Worm (Caenorhabditis elegans) whole organism, young adult: ENCODE data around the gene col-91.
A peak's percentile ranks its signal among the peaks of the same experiment; 100 is the strongest.

Experiments
- B0035.1 ChIP-seq: sonication (generic microtip); optimal IDR thresholded peaks from 2 replicates; lab custom pipeline; 2016; ENCODE audit warnings: missing genetic modification characterization, mild to moderate bottlenecking, missing compliant biosample characterization, missing genotype, missing genetic modification reagents
- B0261.1 ChIP-seq: sonication (generic microtip); optimal IDR thresholded peaks from 2 replicates; lab custom pipeline; 2016; ENCODE audit warnings: mild to moderate bottlenecking, missing genetic modification characterization, moderate library complexity, missing compliant biosample characterization
- C17E4.6 ChIP-seq: fragments of 200-800 bp; sonication (Bioruptor generic); IDR thresholded peaks from 2 replicates; pipeline ENCODE4 v1.3.6; 2022; ENCODE audit warnings: missing genetic modification reagents, missing genetic modification characterization, missing compliant biosample characterization
- D2030.7 ChIP-seq: fragments of 200-800 bp; sonication (Bioruptor generic); IDR thresholded peaks from 2 replicates; pipeline ENCODE4 v1.3.6; 2022; ENCODE audit warnings: missing genetic modification reagents, missing genetic modification characterization, missing compliant biosample characterization
- F10E7.11 ChIP-seq: sonication (generic microtip); optimal IDR thresholded peaks from 2 replicates; lab custom pipeline; 2017; ENCODE audit warnings: mild to moderate bottlenecking, missing genetic modification characterization, moderate library complexity, missing compliant biosample characterization
- F23B12.7 ChIP-seq: sonication (generic microtip); optimal IDR thresholded peaks from 2 replicates; lab custom pipeline; 2017; ENCODE audit warnings: missing genetic modification characterization, mild to moderate bottlenecking, missing compliant biosample characterization, antibody characterized with exemption, moderate library complexity; ENCODE audit not compliant: insufficient read depth
- F33H1.4 ChIP-seq: fragments of 200-800 bp; sonication (Bioruptor generic); IDR thresholded peaks from 2 replicates; pipeline ENCODE4 v1.3.6; 2022; ENCODE audit warnings: missing genetic modification reagents, missing genetic modification characterization, missing compliant biosample characterization
- F39B2.1 ChIP-seq: fragments of 200-800 bp; sonication (Bioruptor generic); IDR thresholded peaks from 2 replicates; pipeline ENCODE4 v1.3.6; 2022; ENCODE audit warnings: missing genetic modification reagents, missing genetic modification characterization, missing compliant biosample characterization
- K11D2.4 ChIP-seq: fragments of 200-800 bp; sonication (Bioruptor generic); IDR thresholded peaks from 2 replicates; pipeline ENCODE4 v1.3.6; 2022; ENCODE audit warnings: missing genetic modification reagents, missing genetic modification characterization, missing compliant biosample characterization
- Y67H2A.10 ChIP-seq: fragments of 200-800 bp; sonication (Bioruptor generic); conservative IDR thresholded peaks from 2 replicates; pipeline ENCODE4 v1.3.6; 2022; ENCODE audit warnings: missing genetic modification reagents, missing genetic modification characterization, missing compliant biosample characterization
- akir-1 ChIP-seq: fragments of 200-800 bp; sonication (Bioruptor generic); optimal IDR thresholded peaks from 2 replicates; lab custom pipeline; 2018; ENCODE audit warnings: mild to moderate bottlenecking, missing genetic modification characterization, moderate library complexity, missing compliant biosample characterization
- ama-1 ChIP-seq, 3 experiments: fragments of 150-350 bp in 1 of 3; sonication (generic microtip) in 2 of 3; optimal IDR thresholded peaks; 2 replicates each; lab custom pipeline; 2014 to 2018; ENCODE audit warnings: missing biosample characterization in 2 of 3, missing genetic modification characterization in 2 of 3, missing genetic modification reagents in 2 of 3
- atf-7 ChIP-seq: sonication (generic microtip); optimal IDR thresholded peaks from 2 replicates; lab custom pipeline; 2017; ENCODE audit warnings: mild to moderate bottlenecking, missing genetic modification characterization, missing compliant biosample characterization
- attf-3 ChIP-seq: fragments of 200-800 bp; sonication (Bioruptor generic); conservative IDR thresholded peaks from 2 replicates; pipeline ENCODE4 v1.3.6; 2022; ENCODE audit warnings: missing genetic modification reagents, missing genetic modification characterization, missing compliant biosample characterization
- ccch-3 ChIP-seq: fragments of 200-800 bp; sonication (Bioruptor generic); optimal IDR thresholded peaks from 2 replicates; lab custom pipeline; 2018; ENCODE audit warnings: mild to moderate bottlenecking, missing genetic modification characterization, missing compliant biosample characterization
- cebp-1 ChIP-seq, 2 experiments: fragments of 200-800 bp in 1 of 2; sonication (Bioruptor generic) in 1 of 2; sonication (generic microtip) in 1 of 2; IDR thresholded peaks in 1 of 2; optimal IDR thresholded peaks in 1 of 2; 2 replicates each; pipeline versions ENCODE4 v1.3.6 to Lab custom; 2017 to 2022; ENCODE audit warnings: missing compliant biosample characterization in 2 of 2, missing genetic modification characterization in 2 of 2, mild to moderate bottlenecking in 1 of 2, missing genetic modification reagents in 1 of 2, moderate library complexity in 1 of 2
- ceh-91 ChIP-seq: fragments of 200-800 bp; sonication (Bioruptor generic); IDR thresholded peaks from 2 replicates; pipeline ENCODE4 v1.3.6; 2022; ENCODE audit warnings: missing genetic modification reagents, missing genetic modification characterization, missing compliant biosample characterization
- chd-7 ChIP-seq: sonication (generic microtip); optimal IDR thresholded peaks from 2 replicates; lab custom pipeline; 2016; ENCODE audit warnings: mild to moderate bottlenecking, missing genetic modification characterization, moderate library complexity, missing compliant biosample characterization
- dox-1 ChIP-seq: fragments of 200-800 bp; sonication (Bioruptor generic); IDR thresholded peaks from 2 replicates; pipeline ENCODE4 v1.3.6; 2022; ENCODE audit warnings: missing genetic modification reagents, missing genetic modification characterization, missing compliant biosample characterization
- egl-44 ChIP-seq: fragments of 200-800 bp; sonication (Bioruptor generic); IDR thresholded peaks from 2 replicates; pipeline ENCODE4 v1.3.6; 2022; ENCODE audit warnings: missing genetic modification reagents, missing genetic modification characterization, missing compliant biosample characterization
- egrh-3 ChIP-seq: fragments of 200-800 bp; sonication (Bioruptor generic); IDR thresholded peaks from 2 replicates; pipeline ENCODE4 v1.3.6; 2022; ENCODE audit warnings: missing genetic modification reagents, missing genetic modification characterization, missing compliant biosample characterization
- ekl-4 ChIP-seq: fragments of 200-800 bp; sonication (Bioruptor generic); IDR thresholded peaks from 2 replicates; pipeline ENCODE4 v1.3.6; 2022; ENCODE audit warnings: missing genetic modification reagents, missing genetic modification characterization, missing compliant biosample characterization
- ets-4 ChIP-seq: fragments of 200-800 bp; sonication (Bioruptor generic); optimal IDR thresholded peaks from 2 replicates; lab custom pipeline; 2018; ENCODE audit warnings: mild to moderate bottlenecking, missing genetic modification characterization, missing compliant biosample characterization
- fkh-3 ChIP-seq: sonication (generic microtip); optimal IDR thresholded peaks from 2 replicates; lab custom pipeline; 2016; ENCODE audit warnings: mild to moderate bottlenecking, missing genetic modification characterization, missing compliant biosample characterization
- gei-17 ChIP-seq: fragments of 200-800 bp; sonication (Bioruptor generic); optimal IDR thresholded peaks from 2 replicates; lab custom pipeline; 2018; ENCODE audit warnings: mild to moderate bottlenecking, missing genetic modification characterization, missing compliant biosample characterization
- hlh-12 ChIP-seq: sonication (generic microtip); optimal IDR thresholded peaks from 2 replicates; lab custom pipeline; 2016; ENCODE audit warnings: missing genetic modification characterization, missing compliant biosample characterization
- hmg-1.2 ChIP-seq: fragments of 200-800 bp; sonication (Bioruptor generic); IDR thresholded peaks from 2 replicates; pipeline ENCODE4 v1.3.6; 2022; ENCODE audit warnings: missing genetic modification reagents, missing genetic modification characterization, missing compliant biosample characterization
- hsf-1 ChIP-seq: fragments of 200-800 bp; sonication (Bioruptor generic); IDR thresholded peaks from 2 replicates; pipeline ENCODE4 v1.3.6; 2022; ENCODE audit warnings: missing genetic modification reagents, missing genetic modification characterization, missing compliant biosample characterization
- lin-40 ChIP-seq: sonication (generic microtip); optimal IDR thresholded peaks from 2 replicates; lab custom pipeline; 2016; ENCODE audit warnings: missing genetic modification characterization, mild to moderate bottlenecking, missing compliant biosample characterization, missing genotype, missing genetic modification reagents
- lin-54 ChIP-seq: fragments of 200-800 bp; sonication (Bioruptor generic); optimal IDR thresholded peaks from 2 replicates; lab custom pipeline; 2018; ENCODE audit warnings: mild to moderate bottlenecking, missing genetic modification characterization, missing compliant biosample characterization
- lir-1 ChIP-seq: fragments of 200-800 bp; sonication (Bioruptor generic); conservative IDR thresholded peaks from 2 replicates; pipeline ENCODE4 v1.3.6; 2022; ENCODE audit warnings: missing genetic modification reagents, missing genetic modification characterization, missing compliant biosample characterization
- madf-3 ChIP-seq: fragments of 200-800 bp; sonication (Bioruptor generic); IDR thresholded peaks from 2 replicates; pipeline ENCODE4 v1.3.6; 2022; ENCODE audit warnings: missing genetic modification reagents, missing genetic modification characterization, missing compliant biosample characterization
- mcd-1 ChIP-seq: fragments of 200-800 bp; sonication (Bioruptor generic); IDR thresholded peaks from 2 replicates; pipeline ENCODE4 v1.3.6; 2022; ENCODE audit warnings: missing genetic modification reagents, missing genetic modification characterization, missing compliant biosample characterization
- nhr-120 ChIP-seq: fragments of 200-800 bp; sonication (Bioruptor generic); IDR thresholded peaks from 2 replicates; pipeline ENCODE4 v1.3.6; 2022; ENCODE audit warnings: missing genetic modification characterization, missing compliant biosample characterization
- nhr-179 ChIP-seq: sonication (generic microtip); optimal IDR thresholded peaks from 2 replicates; lab custom pipeline; 2016; ENCODE audit warnings: mild to moderate bottlenecking, missing genetic modification characterization, missing compliant biosample characterization
- nhr-90 ChIP-seq: sonication (generic microtip); optimal IDR thresholded peaks from 2 replicates; lab custom pipeline; 2016; ENCODE audit warnings: missing genotype, mild to moderate bottlenecking, missing genetic modification characterization, missing compliant biosample characterization
- rcor-1 ChIP-seq: fragments of 200-800 bp; sonication (Bioruptor generic); IDR thresholded peaks from 2 replicates; pipeline ENCODE4 v1.3.6; 2022; ENCODE audit warnings: missing genetic modification reagents, missing genetic modification characterization, missing compliant biosample characterization
- repo-1 ChIP-seq: sonication (generic microtip); optimal IDR thresholded peaks from 2 replicates; lab custom pipeline; 2017; ENCODE audit warnings: mild to moderate bottlenecking, missing genetic modification characterization, missing compliant biosample characterization
- rpc-1 ChIP-seq, 2 experiments: fragments of 150-350 bp in 1 of 2; sonication (generic microtip) in 1 of 2; optimal IDR thresholded peaks; 2 replicates each; lab custom pipeline; 2014 to 2018; ENCODE audit warnings: missing biosample characterization in 1 of 2, missing genetic modification characterization in 1 of 2, missing genetic modification reagents in 1 of 2, missing genotype in 1 of 2
- sdz-38 ChIP-seq: sonication (generic microtip); optimal IDR thresholded peaks from 2 replicates; lab custom pipeline; 2016; ENCODE audit warnings: missing genotype, missing genetic modification characterization, missing compliant biosample characterization
- snpc-3.4 ChIP-seq: sonication (generic microtip); optimal IDR thresholded peaks from 2 replicates; lab custom pipeline; 2017; ENCODE audit warnings: missing genetic modification characterization, mild to moderate bottlenecking, missing compliant biosample characterization, antibody characterized with exemption, moderate library complexity, missing genotype, missing genetic modification reagents
- somi-1 ChIP-seq: fragments of 200-800 bp; sonication (Bioruptor generic); optimal IDR thresholded peaks from 2 replicates; lab custom pipeline; 2018; ENCODE audit warnings: mild to moderate bottlenecking, missing genetic modification characterization, missing compliant biosample characterization
- zfh-2 ChIP-seq: fragments of 200-800 bp; sonication (Bioruptor generic); conservative IDR thresholded peaks from 2 replicates; pipeline ENCODE4 v1.3.6; 2022; ENCODE audit warnings: missing genetic modification reagents, missing genetic modification characterization, missing compliant biosample characterization
- ztf-18 ChIP-seq: sonication (generic microtip); optimal IDR thresholded peaks from 2 replicates; lab custom pipeline; 2016; ENCODE audit warnings: missing genotype, mild to moderate bottlenecking, missing genetic modification characterization, missing compliant biosample characterization
- ztf-25 ChIP-seq: fragments of 200-800 bp; sonication (Bioruptor generic); IDR thresholded peaks from 2 replicates; pipeline ENCODE4 v1.3.6; 2022; ENCODE audit warnings: missing genetic modification reagents, missing genetic modification characterization, missing compliant biosample characterization
- ztf-26 ChIP-seq: sonication (generic microtip); optimal IDR thresholded peaks from 2 replicates; lab custom pipeline; 2017; ENCODE audit warnings: missing genetic modification characterization, missing compliant biosample characterization
- ztf-3 ChIP-seq: fragments of 200-800 bp; sonication (Bioruptor generic); optimal IDR thresholded peaks from 2 replicates; lab custom pipeline; 2018; ENCODE audit warnings: mild to moderate bottlenecking, missing genetic modification characterization, missing compliant biosample characterization

col-91 gene

ce11 chrIII:8227511-8227910, 36.0 kb downstream of the col-91 start, which contains the start of gene fbxl-1 (continued):
- peak; percentile 45 for TF ChIP-seq ztf-18 (tag; lab: Kevin White, UChicago)
- TF ChIP-seq snpc-3.4, result no peak
- TF ChIP-seq B0035.1 (tag; lab: Kevin White, UChicago), result no peak
- TF ChIP-seq repo-1 (tag; lab: Kevin White, UChicago), result peak; percentile 30
- TF ChIP-seq C17E4.6 (GFP tag; lab: Robert Waterston, UW), result no peak
- TF ChIP-seq rcor-1 (GFP tag; lab: Robert Waterston, UW), result peak; percentile 42; the same call in 1 of the 2 replicates
- TF ChIP-seq D2030.7 (GFP tag; lab: Robert Waterston, UW), result no peak
- peak; percentile 77; the same call in 1 of the 2 replicates for TF ChIP-seq K11D2.4
- no peak for TF ChIP-seq F10E7.11 (tag; lab: Kevin White, UChicago)
- peak; percentile 58; the same call in 1 of the 2 replicates for TF ChIP-seq egl-44
- TF ChIP-seq hmg-1.2 (GFP tag; lab: Robert Waterston, UW), result peak; percentile 79; the same call in 1 of the 2 replicates
- peak; percentile 83 for TF ChIP-seq dox-1 (GFP tag; lab: Robert Waterston, UW)
- peak; percentile 34 for TF ChIP-seq ztf-26
- TF ChIP-seq nhr-90 (tag; lab: Kevin White, UChicago), result peak; percentile 47
- TF ChIP-seq gei-17 (GFP tag; lab: Kevin White, UChicago), result peak; percentile 37
- TF ChIP-seq fkh-3 (tag; lab: Kevin White, UChicago), result no peak
- peak; percentile 63 for TF ChIP-seq lin-40 (tag; lab: Kevin White, UChicago)
- peak; percentile 72 for TF ChIP-seq mcd-1
- no peak for TF ChIP-seq ztf-3
- TF ChIP-seq ama-1 (optimal IDR thresholded peaks at IDR 0.05; lab: Kevin White, UChicago), result no peak
- no peak for TF ChIP-seq ama-1 (GFP tag; optimal IDR thresholded peaks at IDR 0.05; lab: Kevin White, UChicago)
- TF ChIP-seq hlh-12 (tag; lab: Kevin White, UChicago), result no peak
- TF ChIP-seq lir-1 (GFP tag; lab: Robert Waterston, UW), result peak; percentile 82
- no peak for TF ChIP-seq sdz-38 (tag; lab: Kevin White, UChicago)
- TF ChIP-seq nhr-179 (tag; lab: Kevin White, UChicago), result no peak
- no peak for TF ChIP-seq F39B2.1 (GFP tag; lab: Robert Waterston, UW)
- TF ChIP-seq atf-7 (tag; lab: Kevin White, UChicago), result peak; percentile 16
- no peak for TF ChIP-seq F23B12.7 (tag; lab: Kevin White, UChicago)
- TF ChIP-seq ccch-3 (GFP tag; lab: Kevin White, UChicago), result no peak
- TF ChIP-seq akir-1 (GFP tag; lab: Kevin White, UChicago), result no peak
- no peak for TF ChIP-seq nhr-120
- peak; percentile 98 for TF ChIP-seq zfh-2
- TF ChIP-seq cebp-1 (GFP tag; IDR thresholded peaks at IDR 0.05; lab: Robert Waterston, UW), result peak; percentile 57; the same call in 1 of the 2 replicates
- peak; percentile 92 for TF ChIP-seq cebp-1 (tag; optimal IDR thresholded peaks at IDR 0.05; lab: Kevin White, UChicago)
- TF ChIP-seq madf-3, result no peak
- no peak for TF ChIP-seq hsf-1
- peak; percentile 63 for TF ChIP-seq somi-1
- TF ChIP-seq egrh-3 (GFP tag; lab: Robert Waterston, UW), result peak; percentile 35; the same call in 1 of the 2 replicates
- no peak for TF ChIP-seq B0261.1 (tag; lab: Kevin White, UChicago)
- peak; percentile 79 for TF ChIP-seq chd-7
- TF ChIP-seq ceh-91 (GFP tag; lab: Robert Waterston, UW), result 0 out of 2 replicates have a peak, but pooled peaks have one; percentile 30
- TF ChIP-seq lin-54 (GFP tag; lab: Kevin White, UChicago), result peak; percentile 55
- TF ChIP-seq attf-3 (GFP tag; lab: Robert Waterston, UW), result peak; percentile 76
- TF ChIP-seq rpc-1 (optimal IDR thresholded peaks at IDR 0.05; lab: Kevin White, UChicago), result no peak
- TF ChIP-seq rpc-1 (tag; optimal IDR thresholded peaks at IDR 0.05; lab: Kevin White, UChicago), result no peak
- TF ChIP-seq ztf-25 (GFP tag; lab: Robert Waterston, UW), result no peak
- TF ChIP-seq F33H1.4 (GFP tag; lab: Robert Waterston, UW), result peak; percentile 16; the same call in 1 of the 2 replicates
- peak; percentile 49; the same call in 1 of the 2 replicates for TF ChIP-seq ekl-4 (GFP tag; lab: Robert Waterston, UW)
- TF ChIP-seq Y67H2A.10 (GFP tag; lab: Robert Waterston, UW), result peak; percentile 44; the same call in 1 of the 2 replicates
- peak; percentile 65 for TF ChIP-seq ets-4 (GFP tag; lab: Kevin White, UChicago)
